Fruit fly (Drosophila melanogaster): ENCODE measurements around the gene CG11911.

The CG11911 gene

DNA sequence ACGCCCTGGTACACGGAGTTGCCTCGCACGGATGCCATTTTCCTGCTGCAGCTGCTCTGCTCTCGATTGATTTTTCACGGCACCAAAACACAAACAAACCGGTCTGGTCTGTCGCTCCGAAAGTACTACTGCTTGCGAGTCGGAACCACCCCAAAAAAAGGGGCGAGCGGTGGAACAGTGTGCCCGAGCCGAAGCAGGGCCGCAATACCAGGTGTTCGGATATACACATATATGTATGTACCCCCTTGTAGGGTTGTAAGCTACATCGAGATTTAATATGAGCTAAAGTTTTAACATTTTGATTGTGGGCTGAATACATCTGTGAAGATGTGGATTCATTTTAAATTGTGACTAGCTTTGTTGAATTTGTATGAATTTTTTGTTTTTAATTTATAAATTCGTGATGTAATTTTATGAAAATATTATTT is 35.4 kb downstream of the CG11911 start (continued):
- TF ChIP-seq aop (GFP tag; IDR thresholded peaks at IDR 0.05) (no peak), CG6689 (GFP tag; IDR thresholded peaks at IDR 0.05) (peak; percentile 83), Taf1 (GFP tag; IDR thresholded peaks at IDR 0.05) (no peak), cg (GFP tag; optimal IDR thresholded peaks at IDR 0.05) (peak; percentile 0), grau (tag; optimal IDR thresholded peaks at IDR 0.05) (peak; percentile 68), CG5953 (GFP tag; IDR thresholded peaks at IDR 0.05) (0 out of 2 replicates have a peak, but pooled peaks have one; percentile 29), ab (GFP tag; optimal IDR thresholded peaks at IDR 0.05) (peak; percentile 9), Meics (GFP tag; optimal IDR thresholded peaks at IDR 0.05) (peak; percentile 72), lola (GFP tag; optimal IDR thresholded peaks at IDR 0.05) (peak in 1 of 3 experiments; percentile 36), shn (GFP tag; optimal IDR thresholded peaks at IDR 0.05) (peak; percentile 50), chinmo (GFP tag; IDR thresholded peaks at IDR 0.05; ENCODE audit: partially characterized antibody) (peak; percentile 5; the same call in 1 of the 4 replicates), gt (GFP tag; IDR thresholded peaks at IDR 0.05) (no peak), exex (tag; optimal IDR thresholded peaks at IDR 0.05) (no peak), Bteb2 (GFP tag; optimal IDR thresholded peaks at IDR 0.05) (peak; percentile 48), CG12155 (GFP tag; optimal IDR thresholded peaks at IDR 0.05) (peak; percentile 34), Scr (GFP tag; IDR thresholded peaks at IDR 0.05; ENCODE audit: partially characterized antibody) (peak; percentile 20; the same call in 1 of the 2 replicates), CG1603 (tag; optimal IDR thresholded peaks at IDR 0.05) (peak; percentile 70), sisA (GFP tag; IDR thresholded peaks at IDR 0.05) (no peak), CG4424 (GFP tag; optimal IDR thresholded peaks at IDR 0.05) (no peak), sug (tag; optimal IDR thresholded peaks at IDR 0.05) (peak; percentile 63), CG1832 (GFP tag; optimal IDR thresholded peaks at IDR 0.05) (no peak), CG9817 (tag; optimal IDR thresholded peaks at IDR 0.05) (peak; percentile 48), tio (GFP tag; optimal IDR thresholded peaks at IDR 0.05) (no peak), Poxn (GFP tag; IDR thresholded peaks at IDR 0.05) (no peak), TFAM (GFP tag; optimal IDR thresholded peaks at IDR 0.05) (no peak), CG2120 (GFP tag; optimal IDR thresholded peaks at IDR 0.05) (peak; percentile 71), Max (GFP tag; optimal IDR thresholded peaks at IDR 0.05) (peak; percentile 0), CG4730 (GFP tag; IDR thresholded peaks at IDR 0.05) (no peak), Doc3 (GFP tag; IDR thresholded peaks at IDR 0.05; ENCODE audit: partially characterized antibody) (no peak), CG16863 (GFP tag; optimal IDR thresholded peaks at IDR 0.05) (peak; percentile 34), scrt (GFP tag; optimal IDR thresholded peaks at IDR 0.05) (peak; percentile 39), CG11085 (GFP tag; IDR thresholded peaks at IDR 0.05) (no peak), bab2 (GFP tag; optimal IDR thresholded peaks at IDR 0.05) (peak; percentile 36), CG6765 (GFP tag; optimal IDR thresholded peaks at IDR 0.05) (no peak), Stat92E (GFP tag; optimal IDR thresholded peaks at IDR 0.05) (peak in 1 of 3 experiments; percentile 56), repo (GFP tag; optimal IDR thresholded peaks at IDR 0.05) (no peak), CG17612 (GFP tag; IDR thresholded peaks at IDR 0.05) (no peak), bbx (GFP tag; IDR thresholded peaks at IDR 0.05; ENCODE audit: partially characterized antibody) (peak; percentile 61; the same call in 1 of the 2 replicates), NfI (GFP tag; optimal IDR thresholded peaks at IDR 0.05) (peak; percentile 54), CG7357 (GFP tag; IDR thresholded peaks at IDR 0.05) (no peak), sens-2 (GFP tag; IDR thresholded peaks at IDR 0.05) (0 out of 2 replicates have a peak, but pooled peaks have one; percentile 33), Eip74EF (GFP tag; optimal IDR thresholded peaks at IDR 0.05) (peak in 1 of 2 experiments; percentile 15), esg (GFP tag; conservative IDR thresholded peaks at IDR 0.05) (no peak), da (GFP tag; optimal IDR thresholded peaks at IDR 0.05) (peak; percentile 12), pb (GFP tag; optimal IDR thresholded peaks at IDR 0.05) (peak; percentile 40), Nf-YB (GFP tag; optimal IDR thresholded peaks at IDR 0.05) (peak; percentile 44), CG2116 (GFP tag; optimal IDR thresholded peaks at IDR 0.05) (peak; percentile 71), phol (tag; optimal IDR thresholded peaks at IDR 0.05) (peak; percentile 29), CG10462 (GFP tag; optimal IDR thresholded peaks at IDR 0.05) (no peak), CG17328 (GFP tag; IDR thresholded peaks at IDR 0.05) (0 out of 2 replicates have a peak, but pooled peaks have one; percentile 35)
